ENCODE assay signal across 1 fruit fly cellular context in genomic region chr3L:15140268-15140957, dm6.
TF ChIP-seq lines count a peak whose summit lies in the region.

No protein-coding gene starts in this region.

TF ChIP-seq in whole organism, embryonic, 481 proteins besides CTCF, POLR2A, EP300 and RAD21 (continued from another document):
- TF ChIP-seq unc-4 (GFP tag; IDR thresholded peaks at IDR 0.05; lab: Robert Waterston, UW; ENCODE audit: partially characterized antibody) = no peak
